Worm (Caenorhabditis elegans): ENCODE measurements around the gene Y41D4A.3.
A peak's percentile ranks its signal among the peaks of the same experiment; 100 is the strongest.

The Y41D4A.3 gene

ce11 chrIV:1709002-1709401 lies 44.6 kb upstream of the Y41D4A.3 start:
- TF ChIP-seq egl-43 (GFP tag; IDR thresholded peaks at IDR 0.05) (0 out of 2 replicates have a peak, but pooled peaks have one; percentile 6), set-16 (GFP tag; IDR thresholded peaks at IDR 0.05) (peak; percentile 96), dmd-9 (GFP tag; IDR thresholded peaks at IDR 0.05) (no peak), rbr-2 (tag; optimal IDR thresholded peaks at IDR 0.05) (no peak), dmd-8 (GFP tag; IDR thresholded peaks at IDR 0.05) (0 out of 2 replicates have a peak, but pooled peaks have one; percentile 42), unc-62 (GFP tag; optimal IDR thresholded peaks at IDR 0.05 in 1 of 2) (no peak), unc-62 (tag; optimal IDR thresholded peaks at IDR 0.05) (no peak), duxl-1 (tag; optimal IDR thresholded peaks at IDR 0.05; ENCODE audit: poor library complexity) (no peak)

ce11 chrIV:1709695-1710315 lies 43.8 kb upstream of the Y41D4A.3 start, which contains the start of the genes pbs-1 and K08D12.3:
Gene pbs-1, minus strand, starts transcription at chrIV:1709745.
Gene K08D12.3, plus strand, starts transcription at chrIV:1710265.
- no peak for TF ChIP-seq egl-27 (tag; optimal IDR thresholded peaks at IDR 0.05)
- peak; percentile 94 for TF ChIP-seq mxl-3 (GFP tag; optimal IDR thresholded peaks at IDR 0.05)
- no peak for TF ChIP-seq daf-16 (GFP tag; optimal IDR thresholded peaks at IDR 0.05)
- peak; percentile 25 for TF ChIP-seq daf-16 (tag; optimal IDR thresholded peaks at IDR 0.05)
- TF ChIP-seq daf-8 (GFP tag; IDR thresholded peaks at IDR 0.05), result no peak
- no peak for TF ChIP-seq lin-39 (tag; optimal IDR thresholded peaks at IDR 0.05)
- TF ChIP-seq duxl-1 (tag; optimal IDR thresholded peaks at IDR 0.05; ENCODE audit: poor library complexity), result peak; percentile 6
- TF ChIP-seq Y75B8A.6 (GFP tag; IDR thresholded peaks at IDR 0.05), result no peak
- TF ChIP-seq spr-1 (tag; optimal IDR thresholded peaks at IDR 0.05), result no peak
- no peak for TF ChIP-seq daf-19 (GFP tag; conservative IDR thresholded peaks at IDR 0.05)
- TF ChIP-seq nhr-102 (tag; optimal IDR thresholded peaks at IDR 0.05), result peak; percentile 75
- TF ChIP-seq ZK546.5 (tag; optimal IDR thresholded peaks at IDR 0.05), result peak; percentile 57 to 92
- TF ChIP-seq zip-11 (GFP tag; IDR thresholded peaks at IDR 0.05), result no peak
- no peak for TF ChIP-seq php-3 (GFP tag; IDR thresholded peaks at IDR 0.05)
- TF ChIP-seq hif-1 (tag; optimal IDR thresholded peaks at IDR 0.05), result peak in 1 of 2 experiments; percentile 75
- no peak for TF ChIP-seq unc-39 (tag; optimal IDR thresholded peaks at IDR 0.05)
- no peak for TF ChIP-seq zip-2 (tag; optimal IDR thresholded peaks at IDR 0.05)
- no peak for TF ChIP-seq ceh-20 (GFP tag; IDR thresholded peaks at IDR 0.05)
- no peak for TF ChIP-seq nhr-76 (tag; optimal IDR thresholded peaks at IDR 0.05)
- TF ChIP-seq dmd-6 (GFP tag; IDR thresholded peaks at IDR 0.05), result peak; percentile 58
- TF ChIP-seq egl-43 (GFP tag; IDR thresholded peaks at IDR 0.05), result no peak
- peak; percentile 81 for TF ChIP-seq lin-38 (GFP tag; IDR thresholded peaks at IDR 0.05)
- TF ChIP-seq T26A8.4 (GFP tag; IDR thresholded peaks at IDR 0.05), result peak; percentile 76
- TF ChIP-seq cey-2 (tag; optimal IDR thresholded peaks at IDR 0.05; ENCODE audit: borderline replicate concordance, insufficient read depth), result no peak
- TF ChIP-seq zag-1 (tag; optimal IDR thresholded peaks at IDR 0.05), result no peak
- peak; percentile 52; the same call in 1 of the 2 replicates for TF ChIP-seq saeg-2 (GFP tag; IDR thresholded peaks at IDR 0.05)
- no peak for TF ChIP-seq dmd-8 (GFP tag; IDR thresholded peaks at IDR 0.05)
- no peak for TF ChIP-seq pqm-1 (tag; optimal IDR thresholded peaks at IDR 0.05)
- TF ChIP-seq hlh-30 (tag; optimal IDR thresholded peaks at IDR 0.05; ENCODE audit: insufficient read depth), result peak; percentile 75
- no peak for TF ChIP-seq ceh-44 (GFP tag; IDR thresholded peaks at IDR 0.05)
- TF ChIP-seq ceh-28 (tag; optimal IDR thresholded peaks at IDR 0.05), result no peak
- TF ChIP-seq F10B5.3 (tag; optimal IDR thresholded peaks at IDR 0.05), result peak; percentile 19
- no peak for TF ChIP-seq lim-7 (GFP tag; IDR thresholded peaks at IDR 0.05)
- TF ChIP-seq ztf-7 (tag; optimal IDR thresholded peaks at IDR 0.05), result peak; percentile 35
- TF ChIP-seq mxl-2 (GFP tag; conservative IDR thresholded peaks at IDR 0.05), result no peak
- no peak for TF ChIP-seq lin-29 (GFP tag; IDR thresholded peaks at IDR 0.05)
- peak; percentile 81 for TF ChIP-seq mep-1 (tag; optimal IDR thresholded peaks at IDR 0.05)
- no peak for TF ChIP-seq lin-1 (GFP tag; IDR thresholded peaks at IDR 0.05)
- 0 out of 2 replicates have a peak, but pooled peaks have one; percentile 40 for TF ChIP-seq snpc-1.2 (GFP tag; IDR thresholded peaks at IDR 0.05)
- no peak for TF ChIP-seq zfp-3 (GFP tag; conservative IDR thresholded peaks at IDR 0.05)
- no peak for TF ChIP-seq T20F7.1 (GFP tag; optimal IDR thresholded peaks at IDR 0.05)
- TF ChIP-seq F44E2.7 (GFP tag; IDR thresholded peaks at IDR 0.05), result no peak
- TF ChIP-seq vab-7 (GFP tag; IDR thresholded peaks at IDR 0.05), result no peak
- TF ChIP-seq lir-3 (tag; optimal IDR thresholded peaks at IDR 0.05), result no peak

Data from whole organism, L4 larva.